Worm (Caenorhabditis elegans) whole organism, L1 larva: ENCODE data around the gene Y57G11C.22.

Experiments used
- aly-2 ChIP-seq: fragments of 150-350 bp; optimal IDR thresholded peaks from 2 replicates; lab custom pipeline; 2014; ENCODE audit warnings: missing biosample characterization, missing genetic modification characterization
- blmp-1 ChIP-seq: fragments of 150-350 bp; optimal IDR thresholded peaks from 2 replicates; lab custom pipeline; 2014; ENCODE audit warnings: missing biosample characterization, missing genetic modification characterization
- nhr-237 ChIP-seq: fragments of 150-350 bp; optimal IDR thresholded peaks from 2 replicates; lab custom pipeline; 2014; ENCODE audit warnings: missing biosample characterization, missing genetic modification characterization
- pax-3 ChIP-seq: fragments of 200-800 bp; sonication (Bioruptor generic); optimal IDR thresholded peaks from 2 replicates; lab custom pipeline; 2018; ENCODE audit warnings: mild to moderate bottlenecking, missing genetic modification characterization, moderate library complexity, missing compliant biosample characterization
- tbx-2 ChIP-seq: sonication (generic microtip); optimal IDR thresholded peaks from 2 replicates; lab custom pipeline; 2016; ENCODE audit warnings: missing genetic modification characterization, missing compliant biosample characterization

- no peak for TF ChIP-seq nhr-237 (tag; lab: Kevin White, UChicago)
- TF ChIP-seq pax-3 (tag; lab: Kevin White, UChicago), result peak; percentile 5
- TF ChIP-seq blmp-1 (tag; lab: Kevin White, UChicago), result no peak
- TF ChIP-seq tbx-2, result peak; percentile 39
- TF ChIP-seq aly-2 (tag; lab: Kevin White, UChicago), result no peak
These were observed at the start of gene Y57G11C.22 for ce11 chrIV:14836885-14837284.
